Worm (Caenorhabditis elegans): Measurements from ENCODE around the gene K09E2.2.

ce11 chrX:8703664-8704356, 30.9 kb downstream of the K09E2.2 start, which contains the start of gene jbts-14:
- no peak for TF ChIP-seq flt-1 (GFP tag; IDR thresholded peaks at IDR 0.05)
- TF ChIP-seq hnd-1 (tag; optimal IDR thresholded peaks at IDR 0.05): no peak
- TF ChIP-seq sea-1 (GFP tag; conservative IDR thresholded peaks at IDR 0.05): no peak
- TF ChIP-seq ama-1 (optimal IDR thresholded peaks at IDR 0.05): no peak
- no peak for TF ChIP-seq hmbx-1 (tag; optimal IDR thresholded peaks at IDR 0.05)
- TF ChIP-seq pes-1 (GFP tag; IDR thresholded peaks at IDR 0.05): no peak
- TF ChIP-seq B0310.2 (tag; optimal IDR thresholded peaks at IDR 0.05): no peak
- TF ChIP-seq ceh-36 (tag; optimal IDR thresholded peaks at IDR 0.05): no peak
- no peak for TF ChIP-seq tbx-11 (GFP tag; IDR thresholded peaks at IDR 0.05)
